Worm (Caenorhabditis elegans) whole organism, L3 larva: ENCODE results near the gene gst-17.

Experiments used
- ceh-82 ChIP-seq: fragments of 150-350 bp; optimal IDR thresholded peaks from 2 replicates; lab custom pipeline; 2014; ENCODE audit warnings: missing biosample characterization, missing genetic modification characterization
- elt-2 ChIP-seq: sonication (generic microtip); optimal IDR thresholded peaks from 2 replicates; lab custom pipeline; 2016; ENCODE audit warnings: missing genetic modification reagents, mild to moderate bottlenecking, missing genetic modification characterization, missing compliant biosample characterization
- lin-39 ChIP-seq: fragments of 150-350 bp; optimal IDR thresholded peaks from 2 replicates; lab custom pipeline; 2018; ENCODE audit warnings: missing biosample characterization, missing genetic modification reagents, missing genetic modification characterization
- mdl-1 ChIP-seq: fragments of 150-350 bp; optimal IDR thresholded peaks from 2 replicates; lab custom pipeline; 2014; ENCODE audit warnings: missing biosample characterization, missing genetic modification characterization
- nhr-11 ChIP-seq: fragments of 150-350 bp; optimal IDR thresholded peaks from 2 replicates; lab custom pipeline; 2014; ENCODE audit warnings: missing biosample characterization, missing genetic modification characterization
- pqm-1 ChIP-seq: fragments of 150-350 bp; optimal IDR thresholded peaks from 2 replicates; lab custom pipeline; 2017; ENCODE audit warnings: missing biosample characterization, missing genetic modification characterization, inconsistent platforms

DNA sequence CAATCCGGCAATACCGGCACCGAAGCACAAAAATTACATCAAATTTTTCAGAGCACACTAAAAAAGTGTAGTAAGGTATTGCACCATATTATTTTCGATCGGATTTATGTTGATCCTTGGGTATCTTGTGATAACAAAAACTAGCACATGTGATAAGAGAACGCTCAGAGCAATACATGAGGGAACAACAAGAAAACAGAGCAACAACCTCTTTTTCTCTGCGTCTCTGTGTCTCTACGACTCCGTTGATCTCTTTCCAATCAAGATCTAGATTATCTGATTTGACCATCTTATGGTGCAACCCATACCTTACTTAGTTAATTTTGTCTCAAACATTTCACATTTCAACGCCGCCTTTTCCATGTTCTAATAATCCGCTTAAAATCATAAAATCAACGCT lies 1.6 kb upstream of the gst-17 start, which contains the start of gene tag-10:
- TF ChIP-seq elt-2 (tag; lab: Kevin White, UChicago) (peak; percentile 30), mdl-1 (tag; lab: Kevin White, UChicago) (no peak), ceh-82 (no peak), nhr-11 (tag; lab: Kevin White, UChicago) (no peak), lin-39 (tag; lab: Kevin White, UChicago) (no peak), pqm-1 (tag; lab: Kevin White, UChicago) (no peak)
